Worm (Caenorhabditis elegans) whole organism, late embryonic: ENCODE results near the gene lido-6.

Experiments used
- ceh-31 ChIP-seq: sonication (generic microtip); optimal IDR thresholded peaks from 2 replicates; lab custom pipeline; 2016; ENCODE audit warnings: missing genetic modification characterization, missing compliant biosample characterization
- ceh-34 ChIP-seq: sonication (generic microtip); optimal IDR thresholded peaks from 2 replicates; lab custom pipeline; 2016; ENCODE audit warnings: mild to moderate bottlenecking, missing genetic modification characterization, missing compliant biosample characterization
- elt-4 ChIP-seq: sonication (generic microtip); optimal IDR thresholded peaks from 2 replicates; lab custom pipeline; 2016; ENCODE audit warnings: missing genetic modification characterization, missing compliant biosample characterization

- TF ChIP-seq ceh-31 (tag; lab: Kevin White, UChicago): no peak
- TF ChIP-seq ceh-34 (tag; lab: Kevin White, UChicago): no peak
- TF ChIP-seq elt-4 (tag; lab: Kevin White, UChicago): no peak
Observed at ce11 chrX:17139204-17139780, 24.3 kb upstream of the lido-6 start.
